Worm (Caenorhabditis elegans) whole organism, L1 larva: ENCODE results near the gene clec-149.
A peak's percentile ranks its signal among the peaks of the same experiment; 100 is the strongest.

Source experiments
- aly-2 ChIP-seq: fragments of 150-350 bp; optimal IDR thresholded peaks from 2 replicates; lab custom pipeline; 2014; ENCODE audit warnings: missing biosample characterization, missing genetic modification characterization
- efl-1 ChIP-seq, 4 experiments: fragments of 150-350 bp; optimal IDR thresholded peaks in 3 of 4; peaks in 1 of 4; 1 replicate in 1 of 4; 2 replicates in 3 of 4; lab custom pipeline; 2014; ENCODE audit warnings: missing biosample characterization in 2 of 4, missing genetic modification characterization in 2 of 4, missing genetic modification reagents in 2 of 4
- hlh-17 ChIP-seq: fragments of 200-800 bp; sonication (Bioruptor generic); optimal IDR thresholded peaks from 2 replicates; lab custom pipeline; 2018; ENCODE audit warnings: missing genetic modification characterization, mild to moderate bottlenecking, missing compliant biosample characterization, moderate library complexity, borderline replicate concordance
- nhr-28 ChIP-seq: fragments of 150-350 bp; optimal IDR thresholded peaks from 2 replicates; lab custom pipeline; 2014; ENCODE audit warnings: missing biosample characterization, missing genetic modification characterization
- nhr-90 ChIP-seq: sonication (generic microtip); optimal IDR thresholded peaks from 2 replicates; lab custom pipeline; 2016; ENCODE audit warnings: mild to moderate bottlenecking, missing genetic modification characterization, missing compliant biosample characterization; ENCODE audit not compliant: poor library complexity
- snpc-4 ChIP-seq: fragments of 150-350 bp; optimal IDR thresholded peaks from 2 replicates; lab custom pipeline; 2014; ENCODE audit warnings: missing biosample characterization, missing genetic modification characterization
- tbx-2 ChIP-seq: sonication (generic microtip); optimal IDR thresholded peaks from 2 replicates; lab custom pipeline; 2016; ENCODE audit warnings: missing genetic modification characterization, missing compliant biosample characterization

DNA sequence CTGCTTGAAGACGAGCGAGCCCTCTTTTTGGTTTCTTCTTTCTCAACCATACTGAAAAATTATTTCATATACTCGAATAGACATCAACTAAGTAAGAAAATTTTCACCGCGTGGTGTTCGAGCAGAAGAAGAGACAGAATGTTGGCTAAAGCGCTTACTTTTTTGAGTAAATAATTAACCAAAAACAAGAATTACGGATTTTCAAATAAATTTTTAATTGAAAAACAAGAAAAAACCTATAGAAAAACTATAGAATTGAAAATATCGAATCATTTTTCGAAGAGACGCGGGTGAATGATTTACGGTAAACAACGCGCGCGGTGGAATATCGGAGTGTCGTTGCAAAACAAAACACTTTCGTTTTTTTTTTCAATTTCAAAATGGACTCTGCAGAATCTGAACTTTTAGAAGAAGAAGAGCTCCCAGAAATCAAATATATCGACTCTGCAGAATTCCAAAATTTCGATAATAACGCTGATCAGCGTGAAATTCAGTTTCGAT is 30.9 kb downstream of the clec-149 start, which contains the start of the genes rnp-5 and tag-51:
- TF ChIP-seq nhr-90 (no peak), nhr-28 (tag; lab: Kevin White, UChicago) (no peak), tbx-2 (tag; lab: Kevin White, UChicago) (no peak), snpc-4 (tag; lab: Kevin White, UChicago) (no peak), efl-1 (optimal IDR thresholded peaks at IDR 0.05; lab: Kevin White, UChicago) (peak; percentile 16 to 32), efl-1 (GFP tag; optimal IDR thresholded peaks at IDR 0.05 in 1 of 2; lab: Kevin White, UChicago) (peak in 1 of 2 experiments; percentile 31), hlh-17 (GFP tag; lab: Kevin White, UChicago) (no peak), aly-2 (tag; lab: Kevin White, UChicago) (no peak)
